Fruit fly (Drosophila melanogaster): ENCODE measurements around the gene CG10177.

DNA sequence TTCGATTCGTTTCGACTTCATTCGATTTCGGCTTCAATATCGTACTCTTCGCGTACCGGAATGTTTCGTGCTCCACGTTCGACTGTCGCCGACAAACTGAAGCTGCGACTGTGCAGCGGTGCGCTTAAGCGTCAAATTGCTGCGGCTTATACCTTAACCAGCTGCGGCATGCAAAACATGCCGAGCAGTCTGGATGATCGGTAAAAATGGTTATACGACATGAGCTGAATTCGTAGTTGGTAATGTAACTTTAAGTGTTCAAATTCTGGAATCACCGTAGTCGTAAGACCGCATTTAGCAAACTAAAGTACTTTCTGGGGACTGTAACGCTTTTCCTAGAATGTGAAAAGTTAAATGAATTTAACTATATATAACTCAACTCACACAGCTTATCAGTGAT is 9.5 kb upstream of the CG10177 start, which contains the start of gene CG10175:
- TF ChIP-seq psq (optimal IDR thresholded peaks at IDR 0.05) (no peak), insv (optimal IDR thresholded peaks at IDR 0.05) (no peak), Myc (optimal IDR thresholded peaks at IDR 0.05) (no peak), h (optimal IDR thresholded peaks at IDR 0.05) (no peak)
